Worm (Caenorhabditis elegans): Measurements from ENCODE around the gene col-143.
A peak's percentile ranks its signal among the peaks of the same experiment; 100 is the strongest.

Gene col-143

DNA sequence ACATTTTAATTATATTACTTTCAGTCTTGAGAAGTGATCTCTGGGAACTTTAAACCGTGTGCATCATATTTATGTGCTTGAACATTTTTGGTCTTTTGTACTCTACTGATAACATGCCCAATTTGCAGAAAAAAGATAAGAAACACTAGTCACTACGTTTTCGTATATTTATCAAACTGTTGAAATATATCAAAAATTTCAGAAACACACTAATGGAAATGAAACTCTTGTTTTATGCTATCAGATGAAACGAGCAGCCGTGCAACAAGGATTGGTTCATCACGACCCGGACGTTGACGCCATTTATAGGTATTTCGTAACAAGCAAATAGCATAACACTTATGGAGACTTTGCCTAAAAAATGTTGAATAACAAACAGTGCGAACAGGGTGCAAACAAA lies 12.0 kb upstream of the col-143 start:
- TF ChIP-seq sma-9 (GFP tag; optimal IDR thresholded peaks at IDR 0.05) = peak; percentile 68
- TF ChIP-seq sma-9 (tag; optimal IDR thresholded peaks at IDR 0.05) = no peak
- peak; percentile 47 for TF ChIP-seq crh-2 (tag; optimal IDR thresholded peaks at IDR 0.05)
- TF ChIP-seq fos-1 (tag; optimal IDR thresholded peaks at IDR 0.05) = peak; percentile 97
- TF ChIP-seq lsy-2 (tag; optimal IDR thresholded peaks at IDR 0.05) = no peak
- TF ChIP-seq egl-27 (tag; optimal IDR thresholded peaks at IDR 0.05) = no peak

DNA sequence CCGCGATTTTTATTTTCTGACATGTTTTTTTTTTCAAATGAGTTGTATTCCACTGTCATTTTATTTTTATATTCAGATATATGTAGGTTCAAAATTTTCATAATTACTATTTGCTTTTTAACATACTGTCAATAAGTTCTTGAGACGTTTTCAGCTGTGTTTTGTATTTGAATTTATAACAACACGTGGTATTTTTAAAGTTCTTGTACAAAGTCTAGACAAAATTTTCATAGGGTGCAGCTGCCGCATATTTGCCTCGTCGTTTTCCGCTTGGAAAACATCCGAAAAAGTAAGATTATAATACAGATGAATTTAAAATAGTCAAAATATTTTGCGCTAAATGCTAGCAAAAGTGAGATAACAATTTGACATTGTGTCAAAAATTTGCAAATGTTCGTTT lies 6.6 kb upstream of the col-143 start, which contains the start of gene dmsr-15:
TSS of gene dmsr-15 (minus strand) at position 101 of the 400 bp plus-strand sequence.
- TF ChIP-seq ztf-1 (GFP tag; conservative IDR thresholded peaks at IDR 0.05) (no peak), lin-39 (tag; optimal IDR thresholded peaks at IDR 0.05) (no peak), nhr-129 (tag; optimal IDR thresholded peaks at IDR 0.05) (no peak), blmp-1 (tag; optimal IDR thresholded peaks at IDR 0.05; ENCODE audit: insufficient read depth) (no peak), ztf-11 (tag; optimal IDR thresholded peaks at IDR 0.05) (no peak), mdl-1 (tag; optimal IDR thresholded peaks at IDR 0.05) (no peak), mab-5 (tag; optimal IDR thresholded peaks at IDR 0.05) (no peak), ceh-82 (tag; optimal IDR thresholded peaks at IDR 0.05) (no peak), sma-3 (GFP tag; optimal IDR thresholded peaks at IDR 0.05) (no peak), peb-1 (tag; optimal IDR thresholded peaks at IDR 0.05) (no peak), ama-1 (optimal IDR thresholded peaks at IDR 0.05) (no peak), zag-1 (tag; optimal IDR thresholded peaks at IDR 0.05) (no peak), sem-4 (tag; optimal IDR thresholded peaks at IDR 0.05) (no peak), R02D3.7 (tag; optimal IDR thresholded peaks at IDR 0.05) (no peak), nhr-77 (tag; optimal IDR thresholded peaks at IDR 0.05) (no peak), snpc-4 (tag; optimal IDR thresholded peaks at IDR 0.05) (no peak), elt-3 (tag; optimal IDR thresholded peaks at IDR 0.05) (no peak), nhr-10 (tag; optimal IDR thresholded peaks at IDR 0.05) (no peak), unc-55 (GFP tag; optimal IDR thresholded peaks at IDR 0.05) (no peak), ceh-16 (tag; optimal IDR thresholded peaks at IDR 0.05) (no peak)

DNA sequence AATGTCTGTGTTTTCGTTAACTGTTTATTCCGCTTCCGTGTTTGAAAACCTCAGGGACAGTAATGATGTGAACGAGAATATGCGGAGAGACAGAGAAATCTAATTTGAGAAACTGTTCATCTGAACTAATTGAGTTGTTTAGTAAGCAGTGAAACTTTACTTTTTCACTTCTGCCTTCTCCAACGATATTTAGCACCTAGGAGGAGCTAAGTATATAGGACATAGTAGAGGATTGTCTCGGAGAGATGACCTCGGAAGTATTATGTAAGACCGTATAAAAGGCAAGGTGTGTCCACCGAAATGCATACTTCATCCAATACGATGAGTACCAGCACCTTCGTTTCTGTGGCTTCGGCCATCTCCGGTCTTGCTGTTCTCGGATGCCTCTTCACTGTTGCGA lies 6.0 kb upstream of the col-143 start, which contains the start of gene col-141:
TSS of gene col-141 (plus strand) at position 301 of the 400 bp plus-strand sequence.
- TF ChIP-seq sma-9 (GFP tag; optimal IDR thresholded peaks at IDR 0.05) (no peak), sma-9 (tag; optimal IDR thresholded peaks at IDR 0.05) (no peak), unc-39 (tag; optimal IDR thresholded peaks at IDR 0.05) (no peak), fos-1 (tag; optimal IDR thresholded peaks at IDR 0.05) (no peak), nhr-21 (tag; optimal IDR thresholded peaks at IDR 0.05) (no peak), dmd-4 (tag; optimal IDR thresholded peaks at IDR 0.05) (no peak), lin-11 (tag; optimal IDR thresholded peaks at IDR 0.05) (no peak), sem-4 (tag; optimal IDR thresholded peaks at IDR 0.05) (no peak), aly-2 (tag; optimal IDR thresholded peaks at IDR 0.05) (no peak), mbf-1 (tag; optimal IDR thresholded peaks at IDR 0.05) (no peak), blmp-1 (tag; optimal IDR thresholded peaks at IDR 0.05; ENCODE audit: insufficient read depth) (no peak), crh-2 (tag; optimal IDR thresholded peaks at IDR 0.05) (no peak), elt-1 (tag; optimal IDR thresholded peaks at IDR 0.05) (no peak), snpc-4 (tag; optimal IDR thresholded peaks at IDR 0.05) (no peak), peb-1 (tag; optimal IDR thresholded peaks at IDR 0.05) (no peak), gmeb-1 (tag; optimal IDR thresholded peaks at IDR 0.05) (no peak), zag-1 (tag; optimal IDR thresholded peaks at IDR 0.05) (no peak), ceh-82 (tag; optimal IDR thresholded peaks at IDR 0.05) (no peak)

DNA sequence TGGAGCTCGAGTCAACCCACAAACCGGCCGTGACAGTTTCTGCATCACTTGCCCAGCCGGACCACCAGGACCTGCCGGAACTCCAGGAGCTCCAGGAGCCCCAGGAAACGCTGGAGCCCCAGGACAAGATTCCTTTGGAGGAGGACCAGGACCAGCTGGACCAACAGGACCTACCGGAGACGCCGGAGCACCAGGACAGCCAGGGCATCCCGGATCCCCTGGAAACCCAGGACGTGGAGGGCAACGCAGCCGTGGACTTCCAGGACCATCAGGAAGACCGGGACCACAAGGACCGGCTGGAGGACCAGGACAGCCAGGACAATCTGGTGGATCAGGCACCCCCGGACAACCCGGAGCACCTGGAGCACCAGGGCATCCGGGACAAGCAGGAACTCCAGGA lies 5.4 kb upstream of the col-143 start:
- no peak for TF ChIP-seq R02D3.7 (tag; optimal IDR thresholded peaks at IDR 0.05)

DNA sequence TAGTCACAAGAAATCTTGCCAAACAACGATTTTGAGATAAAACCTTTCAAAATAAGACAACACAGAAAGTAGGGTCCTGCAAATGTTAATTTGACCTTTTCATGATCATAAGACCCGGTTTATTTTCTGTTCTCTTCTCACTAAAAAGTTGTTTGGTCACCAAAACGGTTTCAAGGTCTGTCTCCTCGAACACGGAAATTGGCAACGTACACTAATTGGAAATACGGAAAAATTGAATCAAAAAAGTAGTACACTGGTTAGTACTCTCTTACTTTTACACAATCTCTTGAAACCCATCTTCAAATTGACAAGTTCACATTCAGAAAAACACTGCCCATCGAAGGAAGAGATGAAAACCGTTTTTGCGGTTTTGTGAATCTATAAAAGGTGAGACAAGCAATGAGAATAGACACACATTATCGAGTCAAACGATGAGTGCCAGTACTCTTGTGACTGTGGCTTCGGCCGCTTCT lies 4.6 kb upstream of the col-143 start, which contains the start of gene col-142:
TSS of gene col-142 (plus strand) at position 423 of the 473 bp plus-strand sequence.
- TF ChIP-seq F13H6.1 (tag; optimal IDR thresholded peaks at IDR 0.05) (no peak), sma-3 (GFP tag; optimal IDR thresholded peaks at IDR 0.05) (peak; percentile 8)
